Worm (Caenorhabditis elegans): ENCODE data around the gene srw-109.

The srw-109 gene

DNA sequence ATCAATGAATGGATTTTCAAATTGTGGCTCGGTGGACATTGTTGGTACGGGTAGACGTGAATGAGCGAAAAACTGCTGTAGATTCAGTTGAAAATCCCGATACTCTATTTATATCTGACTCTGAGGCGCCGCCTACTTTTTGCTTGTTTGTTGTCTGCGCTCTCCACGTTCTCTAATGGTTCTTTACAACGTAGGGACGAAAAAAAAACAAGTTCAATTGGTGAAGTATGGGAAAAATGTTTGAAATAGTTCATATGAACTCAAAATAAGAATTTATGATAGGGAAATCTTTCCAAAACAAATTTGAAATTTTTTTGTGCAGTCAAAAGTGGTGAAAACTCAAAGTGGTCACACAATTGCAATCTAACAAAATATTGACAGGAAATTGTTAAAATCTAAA, 26.1 kb upstream of the srw-109 start, which contains the start of gene F48G7.10:
Gene F48G7.10 (minus strand): TSS at position 101 of the 400 bp plus-strand sequence.
- TF ChIP-seq pha-4 (tag; optimal IDR thresholded peaks at IDR 0.05): no peak
- TF ChIP-seq unc-62 (GFP tag; optimal IDR thresholded peaks at IDR 0.05): no peak
- no peak for TF ChIP-seq nhr-11 (tag; optimal IDR thresholded peaks at IDR 0.05)
- no peak for TF ChIP-seq ceh-82 (tag; optimal IDR thresholded peaks at IDR 0.05)
- no peak for TF ChIP-seq unc-39 (tag; optimal IDR thresholded peaks at IDR 0.05)
- no peak for TF ChIP-seq ZK546.5 (tag; optimal IDR thresholded peaks at IDR 0.05)
- no peak for TF ChIP-seq nhr-43 (tag; optimal IDR thresholded peaks at IDR 0.05; ENCODE audit: poor library complexity, severe bottlenecking)
- TF ChIP-seq nfya-1 (tag; optimal IDR thresholded peaks at IDR 0.05; ENCODE audit: insufficient read depth): no peak
- no peak for TF ChIP-seq egl-5 (tag; optimal IDR thresholded peaks at IDR 0.05)
- no peak for TF ChIP-seq fos-1 (tag; optimal IDR thresholded peaks at IDR 0.05)
- TF ChIP-seq nhr-28 (tag; optimal IDR thresholded peaks at IDR 0.05): no peak
- no peak for TF ChIP-seq mdl-1 (tag; optimal IDR thresholded peaks at IDR 0.05)
- TF ChIP-seq ceh-28 (tag; optimal IDR thresholded peaks at IDR 0.05): no peak
- no peak for TF ChIP-seq egl-27 (tag; optimal IDR thresholded peaks at IDR 0.05)
- TF ChIP-seq fkh-2 (tag; optimal IDR thresholded peaks at IDR 0.05): no peak
- no peak for TF ChIP-seq ztf-4 (tag; optimal IDR thresholded peaks at IDR 0.05)
- TF ChIP-seq nhr-12 (tag; optimal IDR thresholded peaks at IDR 0.05): no peak

DNA sequence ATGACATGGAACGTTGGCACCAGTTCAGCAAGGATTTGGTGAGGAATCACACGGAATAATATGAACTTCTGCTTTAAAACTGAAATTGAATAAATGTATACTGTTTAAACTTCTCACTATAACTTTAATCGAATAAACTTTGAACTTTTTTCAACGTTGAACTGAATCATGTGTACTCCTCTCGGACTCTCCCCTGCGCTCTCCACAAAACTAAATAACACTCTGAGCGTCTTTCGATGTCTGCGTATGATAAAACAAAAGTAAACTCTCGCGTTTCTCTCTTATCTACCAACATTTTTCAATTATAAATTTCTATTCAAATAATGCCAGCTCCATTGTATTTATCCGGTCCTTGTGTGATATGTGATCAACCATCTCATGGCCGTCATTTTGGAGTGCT, 23.1 kb upstream of the srw-109 start:
- TF ChIP-seq ztf-4 (tag; optimal IDR thresholded peaks at IDR 0.05) (no peak), daf-12 (tag; optimal IDR thresholded peaks at IDR 0.05) (no peak), ceh-16 (tag; optimal IDR thresholded peaks at IDR 0.05) (no peak), nhr-28 (tag; optimal IDR thresholded peaks at IDR 0.05) (no peak), snpc-4 (tag; optimal IDR thresholded peaks at IDR 0.05) (peak; percentile 8), mml-1 (tag; optimal IDR thresholded peaks at IDR 0.05) (no peak), mdl-1 (tag; optimal IDR thresholded peaks at IDR 0.05) (no peak), nhr-77 (tag; optimal IDR thresholded peaks at IDR 0.05) (no peak), lin-39 (tag; optimal IDR thresholded peaks at IDR 0.05) (no peak), pha-4 (tag; optimal IDR thresholded peaks at IDR 0.05) (peak; percentile 59), elt-2 (tag; optimal IDR thresholded peaks at IDR 0.05) (peak; percentile 25), pqm-1 (tag; optimal IDR thresholded peaks at IDR 0.05) (peak; percentile 10), ztf-11 (tag; optimal IDR thresholded peaks at IDR 0.05) (no peak), ceh-9 (tag; optimal IDR thresholded peaks at IDR 0.05) (no peak), elt-3 (tag; optimal IDR thresholded peaks at IDR 0.05) (no peak), lsy-12 (tag; optimal IDR thresholded peaks at IDR 0.05) (no peak)

ce11 chrV:628527-628926, 19.8 kb upstream of the srw-109 start, which contains the start of gene F48G7.9:
Gene F48G7.9 (minus strand): TSS chrV:628627.
- TF ChIP-seq elt-1 (tag; optimal IDR thresholded peaks at IDR 0.05) (no peak), fkh-10 (GFP tag; optimal IDR thresholded peaks at IDR 0.05) (no peak), egl-27 (tag; optimal IDR thresholded peaks at IDR 0.05) (no peak), nhr-43 (tag; optimal IDR thresholded peaks at IDR 0.05; ENCODE audit: poor library complexity, severe bottlenecking) (no peak), nhr-67 (tag; optimal IDR thresholded peaks at IDR 0.05) (no peak), nhr-11 (tag; optimal IDR thresholded peaks at IDR 0.05) (no peak), nfya-1 (tag; optimal IDR thresholded peaks at IDR 0.05; ENCODE audit: insufficient read depth) (no peak), daf-12 (tag; optimal IDR thresholded peaks at IDR 0.05) (no peak), nhr-28 (tag; optimal IDR thresholded peaks at IDR 0.05) (no peak), hmg-11 (tag; optimal IDR thresholded peaks at IDR 0.05) (no peak), elt-3 (tag; optimal IDR thresholded peaks at IDR 0.05) (no peak), mml-1 (tag; optimal IDR thresholded peaks at IDR 0.05) (no peak), ceh-82 (tag; optimal IDR thresholded peaks at IDR 0.05) (no peak), zag-1 (tag; optimal IDR thresholded peaks at IDR 0.05) (no peak)

ce11 chrV:627585-627984, 18.8 kb upstream of the srw-109 start, which contains the start of gene F48G7.8:
Gene F48G7.8 (minus strand): TSS chrV:627685.
- no peak for TF ChIP-seq lin-15B (tag; optimal IDR thresholded peaks at IDR 0.05)
- no peak for TF ChIP-seq snpc-4 (tag; optimal IDR thresholded peaks at IDR 0.05)
- TF ChIP-seq egl-5 (tag; optimal IDR thresholded peaks at IDR 0.05): no peak
- no peak for TF ChIP-seq jun-1 (tag; optimal IDR thresholded peaks at IDR 0.05)
- TF ChIP-seq egl-27 (tag; optimal IDR thresholded peaks at IDR 0.05): no peak
- TF ChIP-seq ceh-9 (tag; optimal IDR thresholded peaks at IDR 0.05): no peak
- TF ChIP-seq nhr-28 (tag; optimal IDR thresholded peaks at IDR 0.05): no peak
- no peak for TF ChIP-seq nhr-11 (tag; optimal IDR thresholded peaks at IDR 0.05)
- no peak for TF ChIP-seq nhr-25 (tag; optimal IDR thresholded peaks at IDR 0.05)
- no peak for TF ChIP-seq nhr-237 (tag; optimal IDR thresholded peaks at IDR 0.05)
- TF ChIP-seq hmg-11 (tag; optimal IDR thresholded peaks at IDR 0.05): no peak
- no peak for TF ChIP-seq ama-1 (optimal IDR thresholded peaks at IDR 0.05)
- TF ChIP-seq lsy-12 (tag; optimal IDR thresholded peaks at IDR 0.05): no peak
- TF ChIP-seq ZK546.5 (tag; optimal IDR thresholded peaks at IDR 0.05): no peak
- no peak for TF ChIP-seq nhr-23 (tag; optimal IDR thresholded peaks at IDR 0.05)
- TF ChIP-seq pha-4 (tag; optimal IDR thresholded peaks at IDR 0.05): no peak
- TF ChIP-seq tbx-2 (tag; optimal IDR thresholded peaks at IDR 0.05): no peak
- no peak for TF ChIP-seq mml-1 (tag; optimal IDR thresholded peaks at IDR 0.05)
- TF ChIP-seq fos-1 (tag; optimal IDR thresholded peaks at IDR 0.05): no peak
- TF ChIP-seq unc-39 (tag; optimal IDR thresholded peaks at IDR 0.05): no peak

Measured in whole organism, L3 larva.